Worm (Caenorhabditis elegans): ENCODE measurements around the gene pigb-1.

- no peak for TF ChIP-seq tab-1 (GFP tag; IDR thresholded peaks at IDR 0.05)
- no peak for TF ChIP-seq cog-1 (tag; optimal IDR thresholded peaks at IDR 0.05)
- TF ChIP-seq flt-1 (GFP tag; IDR thresholded peaks at IDR 0.05) = no peak
- no peak for TF ChIP-seq ref-1 (GFP tag; conservative IDR thresholded peaks at IDR 0.05)
- no peak for TF ChIP-seq ztf-29 (GFP tag; IDR thresholded peaks at IDR 0.05)
- no peak for TF ChIP-seq ztf-23 (GFP tag; IDR thresholded peaks at IDR 0.05)
- no peak for TF ChIP-seq klf-2 (GFP tag; conservative IDR thresholded peaks at IDR 0.05)
Measured at ce11 chrII:5036128-5036527, 43.3 kb upstream of the pigb-1 start, which contains the start of gene lrr-1.
